Worm (Caenorhabditis elegans) whole organism, L3 larva: Measurements from ENCODE around the gene svh-2.

Source experiments
- aly-2 ChIP-seq: fragments of 150-350 bp; optimal IDR thresholded peaks from 2 replicates; lab custom pipeline; 2014; ENCODE audit warnings: missing biosample characterization, missing genetic modification characterization
- egl-27 ChIP-seq: sonication (generic microtip); optimal IDR thresholded peaks from 4 replicates; lab custom pipeline; 2017; ENCODE audit warnings: missing biosample characterization, missing genetic modification reagents, missing genetic modification characterization
- elt-2 ChIP-seq: sonication (generic microtip); optimal IDR thresholded peaks from 2 replicates; lab custom pipeline; 2016; ENCODE audit warnings: missing genetic modification reagents, mild to moderate bottlenecking, missing genetic modification characterization, missing compliant biosample characterization
- elt-3 ChIP-seq, 3 experiments: fragments of 150-350 bp in 1 of 3; sonication (generic microtip) in 2 of 3; optimal IDR thresholded peaks; 2 replicates in 2 of 3; 4 replicates in 1 of 3; lab custom pipeline; 2014 to 2017; ENCODE audit warnings: missing biosample characterization in 3 of 3, missing genetic modification characterization in 3 of 3
- fkh-10 ChIP-seq: sonication (generic microtip); optimal IDR thresholded peaks from 2 replicates; lab custom pipeline; 2017; ENCODE audit warnings: missing biosample characterization, missing genetic modification reagents, missing genetic modification characterization
- lin-15B ChIP-seq: fragments of 150-350 bp; optimal IDR thresholded peaks from 2 replicates; lab custom pipeline; 2014; ENCODE audit warnings: missing biosample characterization, missing genetic modification characterization
- nhr-76 ChIP-seq: fragments of 150-350 bp; sonication (generic microtip); optimal IDR thresholded peaks from 5 replicates; lab custom pipeline; 2014; ENCODE audit warnings: missing biosample characterization, missing genetic modification characterization
- pha-4 ChIP-seq: fragments of 150-350 bp; optimal IDR thresholded peaks from 2 replicates; lab custom pipeline; 2014; ENCODE audit warnings: missing biosample characterization, missing genetic modification reagents, missing genetic modification characterization
- snpc-4 ChIP-seq: fragments of 150-350 bp; optimal IDR thresholded peaks from 2 replicates; lab custom pipeline; 2014; ENCODE audit warnings: missing biosample characterization, missing genetic modification characterization
- tbx-2 ChIP-seq: sonication (generic microtip); optimal IDR thresholded peaks from 2 replicates; lab custom pipeline; 2016; ENCODE audit warnings: mild to moderate bottlenecking, missing genetic modification characterization, missing compliant biosample characterization

- TF ChIP-seq nhr-76 (tag; lab: Kevin White, UChicago): no peak
- TF ChIP-seq elt-2 (tag; lab: Kevin White, UChicago): no peak
- TF ChIP-seq lin-15B (tag; lab: Kevin White, UChicago): no peak
- TF ChIP-seq pha-4 (tag; lab: Kevin White, UChicago): no peak
- TF ChIP-seq tbx-2 (tag; lab: Kevin White, UChicago): no peak
- no peak for TF ChIP-seq fkh-10 (GFP tag; lab: Kevin White, UChicago)
- no peak for TF ChIP-seq elt-3 (tag; optimal IDR thresholded peaks at IDR 0.05; lab: Kevin White, UChicago)
- no peak for TF ChIP-seq aly-2
- no peak for TF ChIP-seq egl-27 (tag; lab: Kevin White, UChicago)
- no peak for TF ChIP-seq snpc-4 (tag; lab: Kevin White, UChicago)
These were observed 42.5 kb upstream of the svh-2 start, which contains the start of gene ttr-36 for ce11 chrX:6510627-6511026.
